Fruit fly (Drosophila melanogaster): ENCODE data around the gene TfIIFalpha.

The TfIIFalpha gene

DNA sequence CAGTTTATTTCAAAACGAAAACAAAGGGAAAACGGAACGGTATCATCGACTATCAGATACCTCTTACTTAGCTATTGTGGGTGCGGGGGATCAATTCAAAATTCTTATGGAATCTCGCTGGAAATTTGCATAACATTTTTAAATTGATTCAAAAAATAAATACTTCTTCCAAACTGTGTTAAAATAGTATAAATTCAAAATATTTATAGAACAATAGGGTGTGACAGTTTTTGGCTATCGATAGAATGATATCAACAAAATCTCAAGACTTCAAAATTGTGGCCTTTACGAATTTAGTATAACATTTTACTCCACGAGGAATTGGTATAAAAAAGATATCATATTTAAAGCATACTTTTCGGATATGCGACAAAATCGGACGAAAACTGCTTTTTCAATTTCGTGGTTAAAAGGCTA lies 8.2 kb downstream of the TfIIFalpha start:
- TF ChIP-seq CG14441 (GFP tag; IDR thresholded peaks at IDR 0.05) (no peak), E2f1 (GFP tag; IDR thresholded peaks at IDR 0.05) (no peak), ewg (GFP tag; optimal IDR thresholded peaks at IDR 0.05) (no peak), az2 (GFP tag; optimal IDR thresholded peaks at IDR 0.05) (no peak), D19B (GFP tag; optimal IDR thresholded peaks at IDR 0.05) (peak; percentile 44), Myb (GFP tag; optimal IDR thresholded peaks at IDR 0.05) (no peak), ssp (GFP tag; IDR thresholded peaks at IDR 0.05) (no peak), Kr (GFP tag; optimal IDR thresholded peaks at IDR 0.05) (no peak), Ravus (GFP tag; IDR thresholded peaks at IDR 0.05) (no peak), mld (GFP tag; IDR thresholded peaks at IDR 0.05; ENCODE audit: partially characterized antibody) (peak; percentile 67; the same call in 2 of the 3 replicates), gfzf (GFP tag; optimal IDR thresholded peaks at IDR 0.05) (peak; percentile 28), CG16779 (GFP tag; IDR thresholded peaks at IDR 0.05) (no peak), CG10267 (tag; optimal IDR thresholded peaks at IDR 0.05) (no peak), gro (GFP tag; optimal IDR thresholded peaks at IDR 0.05) (no peak), CG16813 (GFP tag; IDR thresholded peaks at IDR 0.05; ENCODE audit: partially characterized antibody) (peak; percentile 83), CG4424 (GFP tag; optimal IDR thresholded peaks at IDR 0.05) (no peak), CG13624 (GFP tag; optimal IDR thresholded peaks at IDR 0.05) (no peak), Opbp (GFP tag; IDR thresholded peaks at IDR 0.05; ENCODE audit: partially characterized antibody) (peak; percentile 48; the same call in 1 of the 3 replicates), scrt (GFP tag; optimal IDR thresholded peaks at IDR 0.05) (no peak), hb (GFP tag; IDR thresholded peaks at IDR 0.05; ENCODE audit: partially characterized antibody) (peak; percentile 83), wor (GFP tag; IDR thresholded peaks at IDR 0.05) (no peak), HLH4C (GFP tag; IDR thresholded peaks at IDR 0.05; ENCODE audit: partially characterized antibody) (peak; percentile 96), CG10959 (GFP tag; IDR thresholded peaks at IDR 0.05) (no peak), rib (GFP tag; IDR thresholded peaks at IDR 0.05) (no peak), cas (GFP tag; IDR thresholded peaks at IDR 0.05) (no peak), CoRest (tag; optimal IDR thresholded peaks at IDR 0.05) (no peak), CG1233 (GFP tag; optimal IDR thresholded peaks at IDR 0.05) (no peak), caup (GFP tag; optimal IDR thresholded peaks at IDR 0.05; ENCODE audit: severe bottlenecking) (no peak), seq (GFP tag; IDR thresholded peaks at IDR 0.05) (no peak), Hr51 (GFP tag; optimal IDR thresholded peaks at IDR 0.05) (no peak), Med (GFP tag) (peak; percentile 48), Scr (GFP tag; IDR thresholded peaks at IDR 0.05; ENCODE audit: partially characterized antibody) (peak; percentile 71), emc (GFP tag; optimal IDR thresholded peaks at IDR 0.05) (no peak), trem (tag; optimal IDR thresholded peaks at IDR 0.05) (no peak), CG16815 (GFP tag; optimal IDR thresholded peaks at IDR 0.05) (no peak), NK7.1 (GFP tag; optimal IDR thresholded peaks at IDR 0.05) (no peak), bbx (GFP tag; IDR thresholded peaks at IDR 0.05; ENCODE audit: partially characterized antibody) (peak; percentile 55), CG8290 (GFP tag; optimal IDR thresholded peaks at IDR 0.05) (no peak), CG8290 (tag; optimal IDR thresholded peaks at IDR 0.05) (no peak), pros (GFP tag; optimal IDR thresholded peaks at IDR 0.05) (no peak), Hand (GFP tag; optimal IDR thresholded peaks at IDR 0.05) (no peak), fd3F (GFP tag; optimal IDR thresholded peaks at IDR 0.05) (no peak), CG8281 (tag; optimal IDR thresholded peaks at IDR 0.05) (no peak), wek (GFP tag; optimal IDR thresholded peaks at IDR 0.05) (no peak), CG15514 (GFP tag; optimal IDR thresholded peaks at IDR 0.05) (no peak), Awh (GFP tag; IDR thresholded peaks at IDR 0.05) (no peak), CG8944 (GFP tag; optimal IDR thresholded peaks at IDR 0.05) (no peak), CG7556 (GFP tag; optimal IDR thresholded peaks at IDR 0.05) (no peak), pfk (GFP tag; optimal IDR thresholded peaks at IDR 0.05) (no peak), cg (GFP tag; optimal IDR thresholded peaks at IDR 0.05) (no peak), Dip2 (GFP tag; IDR thresholded peaks at IDR 0.05) (no peak)

All from whole organism, embryonic.